Fruit fly (Drosophila melanogaster): Measurements from ENCODE around the gene CG13375.

The CG13375 gene

DNA sequence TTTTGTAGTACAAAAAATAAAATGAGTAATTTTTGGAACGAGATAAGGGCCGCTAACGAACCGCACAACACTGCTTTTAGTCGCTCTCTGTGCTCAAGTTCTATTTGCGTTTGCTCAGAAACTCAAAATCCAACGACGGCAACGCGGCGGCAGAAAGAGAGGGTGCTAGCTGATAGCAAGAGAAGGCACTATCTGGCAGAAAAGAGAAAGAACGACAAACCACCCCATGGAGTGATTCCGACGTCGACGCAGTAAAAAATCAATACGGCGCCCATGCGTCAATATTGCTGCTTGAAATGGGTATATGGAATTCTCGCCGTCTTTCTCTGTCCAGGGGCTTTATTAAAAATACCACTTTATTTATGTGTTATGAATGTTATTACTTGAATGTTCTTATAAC lies 18.7 kb downstream of the CG13375 start (continued):
- TF ChIP-seq sug (tag; optimal IDR thresholded peaks at IDR 0.05): peak; percentile 50
- TF ChIP-seq insv (GFP tag; optimal IDR thresholded peaks at IDR 0.05): peak in 1 of 2 experiments; percentile 11
- 0 out of 4 replicates have a peak, but pooled peaks have one; percentile 25 for TF ChIP-seq Dll (GFP tag; IDR thresholded peaks at IDR 0.05; ENCODE audit: partially characterized antibody)
- TF ChIP-seq kah (GFP tag; optimal IDR thresholded peaks at IDR 0.05): peak; percentile 7
- TF ChIP-seq CG4360 (GFP tag; IDR thresholded peaks at IDR 0.05): no peak
- no peak for TF ChIP-seq grau (tag; optimal IDR thresholded peaks at IDR 0.05)
- peak; percentile 57 for TF ChIP-seq CG8281 (tag; optimal IDR thresholded peaks at IDR 0.05)
- peak; percentile 22 for TF ChIP-seq wek (GFP tag; optimal IDR thresholded peaks at IDR 0.05)
- no peak for TF ChIP-seq dati (GFP tag; IDR thresholded peaks at IDR 0.05)
- TF ChIP-seq dpn (GFP tag; optimal IDR thresholded peaks at IDR 0.05): no peak

DNA sequence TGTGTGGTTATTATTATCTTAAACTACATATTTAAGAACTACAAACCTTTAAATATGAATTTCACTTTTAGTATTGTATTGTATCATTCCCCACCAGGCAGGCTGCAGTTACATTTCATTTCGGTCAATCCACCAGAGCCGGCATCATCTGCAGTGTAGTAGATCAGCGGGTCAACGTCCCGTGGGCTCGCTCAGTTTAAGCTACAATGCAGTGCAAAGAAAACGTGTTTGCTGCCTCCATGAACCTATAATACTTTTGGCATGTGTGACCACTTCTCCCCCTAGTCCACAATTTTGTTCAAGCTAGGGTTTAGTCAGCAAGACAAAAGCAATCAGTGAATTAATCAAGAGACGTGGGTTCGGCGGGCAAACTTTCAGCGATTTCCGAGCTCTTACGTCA lies 26.8 kb downstream of the CG13375 start:
- TF ChIP-seq oc (tag; optimal IDR thresholded peaks at IDR 0.05) (peak; percentile 3), en (GFP tag; optimal IDR thresholded peaks at IDR 0.05) (no peak)

DNA sequence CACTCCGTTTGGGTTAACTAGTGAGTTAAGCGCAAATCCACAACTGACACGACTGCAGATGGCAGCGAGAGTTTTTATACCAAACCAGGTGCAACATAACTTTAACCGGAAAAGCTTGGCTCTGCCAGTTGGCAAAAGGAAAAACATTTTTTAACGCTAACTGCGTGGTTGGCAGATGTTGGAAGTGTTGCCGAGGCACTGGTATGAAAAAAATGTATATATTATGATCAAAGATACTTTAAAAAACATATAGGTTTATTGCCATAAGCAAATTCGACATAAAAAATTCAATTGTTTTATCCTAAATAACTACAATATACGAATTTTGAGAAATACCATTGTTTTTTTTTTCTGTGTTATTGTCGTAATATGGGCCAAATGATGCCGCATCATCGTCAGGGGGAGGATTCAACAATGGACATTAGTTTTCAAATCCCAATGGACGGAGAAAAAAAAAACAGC lies 27.8 kb downstream of the CG13375 start, which contains the start of gene CG13376:
Gene CG13376 (minus strand): TSS at position 51 of the 462 bp plus-strand sequence.
- TF ChIP-seq ac (GFP tag; optimal IDR thresholded peaks at IDR 0.05): no peak
- TF ChIP-seq CG18262 (tag; optimal IDR thresholded peaks at IDR 0.05): no peak
- TF ChIP-seq zfh1 (GFP tag; IDR thresholded peaks at IDR 0.05): no peak
- TF ChIP-seq CG4282 (GFP tag; optimal IDR thresholded peaks at IDR 0.05): no peak
- TF ChIP-seq CG12236 (GFP tag; optimal IDR thresholded peaks at IDR 0.05): no peak
- TF ChIP-seq fd64A (GFP tag; optimal IDR thresholded peaks at IDR 0.05): no peak
- no peak for TF ChIP-seq esg (GFP tag; conservative IDR thresholded peaks at IDR 0.05)
- no peak for TF ChIP-seq trh (GFP tag; optimal IDR thresholded peaks at IDR 0.05)
- TF ChIP-seq trem (tag; optimal IDR thresholded peaks at IDR 0.05): no peak
- no peak for TF ChIP-seq crol (GFP tag; IDR thresholded peaks at IDR 0.05)
- no peak for TF ChIP-seq CG12744 (GFP tag; optimal IDR thresholded peaks at IDR 0.05)
- TF ChIP-seq Hmx (GFP tag; optimal IDR thresholded peaks at IDR 0.05): no peak

DNA sequence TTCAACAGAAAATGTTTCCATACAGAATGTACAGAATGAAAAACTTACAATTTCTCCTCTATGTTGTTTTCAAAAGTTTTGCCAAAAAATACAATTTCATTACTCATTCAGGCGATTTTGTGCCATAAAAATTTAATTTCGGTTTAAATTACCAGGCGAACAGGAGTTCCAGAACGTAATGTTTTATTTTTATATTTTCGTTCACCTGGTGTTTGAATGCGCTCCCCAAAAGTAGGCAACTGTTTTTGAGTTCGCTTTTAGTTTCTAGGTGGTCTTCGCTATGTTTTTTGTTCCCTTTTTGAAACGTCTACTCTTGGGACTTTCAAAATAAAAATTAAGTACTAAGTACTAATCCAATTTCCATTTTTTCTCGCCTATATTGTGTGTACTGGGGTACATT lies 29.1 kb downstream of the CG13375 start:
- TF ChIP-seq CG31224 (GFP tag; IDR thresholded peaks at IDR 0.05) (0 out of 2 replicates have a peak, but pooled peaks have one; percentile 21), zfh1 (GFP tag; IDR thresholded peaks at IDR 0.05) (no peak), CG2199 (GFP tag; IDR thresholded peaks at IDR 0.05) (0 out of 3 replicates have a peak, but pooled peaks have one; percentile 69), sens (GFP tag) (peak; percentile 56)

DNA sequence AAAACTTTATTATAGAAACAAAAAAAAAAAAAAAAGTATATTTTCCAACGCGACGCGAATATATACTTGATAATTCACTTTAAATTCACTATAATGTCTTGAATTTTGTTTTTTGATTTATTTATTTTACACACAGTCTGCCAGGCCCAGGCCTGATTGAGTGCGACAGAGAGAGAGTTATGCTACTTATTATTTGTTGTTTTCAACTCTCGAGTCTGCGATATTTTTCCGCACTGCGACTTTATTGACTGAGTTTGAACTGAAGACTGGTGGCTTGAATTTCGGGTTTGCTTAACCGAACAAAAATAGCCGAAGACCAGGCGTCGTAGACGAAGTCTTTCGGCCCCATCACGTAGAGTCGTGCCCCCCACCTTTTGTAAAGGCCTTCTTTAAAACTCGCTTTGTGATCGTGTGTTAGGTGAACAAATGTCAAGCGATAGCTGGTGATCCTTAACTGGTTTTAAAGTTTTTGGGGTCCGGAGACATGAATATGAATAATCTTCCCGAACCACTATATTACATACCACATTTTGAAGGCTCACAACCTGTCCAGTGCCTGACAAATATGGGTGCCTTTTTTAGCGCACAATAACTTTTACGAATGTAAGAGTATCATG lies 30.9 kb downstream of the CG13375 start, which contains the start of gene CG13377:
Gene CG13377 (minus strand): TSS at position 272 of the 617 bp plus-strand sequence.
- TF ChIP-seq CG9932 (GFP tag; IDR thresholded peaks at IDR 0.05) (peak; percentile 29; the same call in 1 of the 2 replicates), CG32532 (GFP tag; IDR thresholded peaks at IDR 0.05) (peak; percentile 64; the same call in 1 of the 2 replicates), CG13287 (GFP tag; IDR thresholded peaks at IDR 0.05; ENCODE audit: partially characterized antibody) (peak; percentile 14; the same call in 1 of the 2 replicates), CG14014 (GFP tag; IDR thresholded peaks at IDR 0.05) (peak; percentile 63; the same call in 1 of the 2 replicates), Atf6 (GFP tag; IDR thresholded peaks at IDR 0.05) (peak; percentile 27; the same call in 1 of the 2 replicates), Meics (GFP tag; optimal IDR thresholded peaks at IDR 0.05) (peak; percentile 26), CG4820 (GFP tag; optimal IDR thresholded peaks at IDR 0.05) (peak; percentile 3), NfI (GFP tag; optimal IDR thresholded peaks at IDR 0.05) (no peak), CG17385 (GFP tag; optimal IDR thresholded peaks at IDR 0.05) (peak; percentile 22), CG17829 (tag; optimal IDR thresholded peaks at IDR 0.05) (peak; percentile 11), pan (optimal IDR thresholded peaks at IDR 0.05) (no peak), pan (GFP tag; optimal IDR thresholded peaks at IDR 0.05 in 1 of 2, IDR thresholded peaks at IDR 0.05 in 1 of 2) (peak in 1 of 2 experiments; percentile 62), Ada2b (GFP tag; IDR thresholded peaks at IDR 0.05) (0 out of 2 replicates have a peak, but pooled peaks have one; percentile 29), CG13424 (tag; optimal IDR thresholded peaks at IDR 0.05) (peak; percentile 33), CG2120 (GFP tag; optimal IDR thresholded peaks at IDR 0.05) (peak; percentile 25), Deaf1 (tag; optimal IDR thresholded peaks at IDR 0.05) (peak; percentile 98), CG8290 (GFP tag; optimal IDR thresholded peaks at IDR 0.05) (no peak), CG8290 (tag; optimal IDR thresholded peaks at IDR 0.05) (peak in 1 of 2 experiments; percentile 13)
